Worm (Caenorhabditis elegans): ENCODE data around the gene B0252.5.

- TF ChIP-seq nhr-129 (tag; optimal IDR thresholded peaks at IDR 0.05) = no peak
- TF ChIP-seq unc-39 (tag; optimal IDR thresholded peaks at IDR 0.05) = no peak
- no peak for TF ChIP-seq ceh-16 (tag; optimal IDR thresholded peaks at IDR 0.05)
- no peak for TF ChIP-seq unc-62 (GFP tag; optimal IDR thresholded peaks at IDR 0.05)
- TF ChIP-seq nhr-77 (tag; optimal IDR thresholded peaks at IDR 0.05) = no peak
- no peak for TF ChIP-seq ama-1 (optimal IDR thresholded peaks at IDR 0.05)
- no peak for TF ChIP-seq ceh-82 (tag; optimal IDR thresholded peaks at IDR 0.05)
- no peak for TF ChIP-seq ztf-11 (tag; optimal IDR thresholded peaks at IDR 0.05)
- no peak for TF ChIP-seq elt-1 (tag; optimal IDR thresholded peaks at IDR 0.05)
- no peak for TF ChIP-seq mab-5 (tag; optimal IDR thresholded peaks at IDR 0.05)
- no peak for TF ChIP-seq aly-2 (tag; optimal IDR thresholded peaks at IDR 0.05)
Observed at ce11 chrII:6918862-6919261, at the start of gene B0252.5.

Measured in whole organism, L2 larva.